Worm (Caenorhabditis elegans) whole organism, L4 larva: ENCODE results near the gene oac-54.

ENCODE experiments used
- Y75B8A.6 ChIP-seq: fragments of 200-800 bp; sonication (Bioruptor generic); IDR thresholded peaks from 2 replicates; pipeline ENCODE4 v1.3.6; 2022; ENCODE audit warnings: missing genetic modification reagents, missing genetic modification characterization, missing compliant biosample characterization
- aha-1 ChIP-seq: fragments of 150-350 bp; peaks from one replicate; lab custom pipeline; 2014; ENCODE audit warnings: missing biosample characterization, missing genetic modification characterization
- ama-1 ChIP-seq: fragments of 150-350 bp; optimal IDR thresholded peaks from 2 replicates; lab custom pipeline; 2014; ENCODE audit warnings: inconsistent platforms, mixed read lengths
- attf-4 ChIP-seq: sonication (generic microtip); optimal IDR thresholded peaks from 3 replicates; lab custom pipeline; 2017; ENCODE audit warnings: missing biosample characterization, missing genetic modification characterization
- ceh-32 ChIP-seq: sonication (generic microtip); optimal IDR thresholded peaks from 2 replicates; lab custom pipeline; 2016; ENCODE audit warnings: mild to moderate bottlenecking, missing genetic modification characterization, missing compliant biosample characterization; ENCODE audit not compliant: poor library complexity
- ces-1 ChIP-seq: fragments of 150-350 bp; sonication (generic microtip); optimal IDR thresholded peaks from 4 replicates; lab custom pipeline; 2014; ENCODE audit warnings: missing biosample characterization, missing genetic modification reagents, missing genetic modification characterization
- daf-8 ChIP-seq: fragments of 200-800 bp; sonication (Bioruptor generic); IDR thresholded peaks from 2 replicates; pipeline ENCODE4 v1.3.6; 2022; ENCODE audit warnings: missing genetic modification characterization, missing compliant biosample characterization
- dmd-6 ChIP-seq: fragments of 200-800 bp; sonication (Bioruptor generic); IDR thresholded peaks from 2 replicates; pipeline ENCODE4 v1.3.6; 2022; ENCODE audit warnings: missing genetic modification reagents, missing genetic modification characterization, missing compliant biosample characterization
- dpl-1 ChIP-seq: fragments of 150-350 bp; optimal IDR thresholded peaks from 2 replicates; lab custom pipeline; 2014; ENCODE audit warnings: missing biosample characterization, missing genetic modification reagents, missing genetic modification characterization
- dve-1 ChIP-seq: sonication (generic microtip); optimal IDR thresholded peaks from 2 replicates; lab custom pipeline; 2017; ENCODE audit warnings: antibody characterized with exemption, mild to moderate bottlenecking, missing genetic modification characterization, missing compliant biosample characterization; ENCODE audit not compliant: insufficient read depth
- gei-8 ChIP-seq: fragments of 200-800 bp; sonication (Bioruptor generic); optimal IDR thresholded peaks from 2 replicates; lab custom pipeline; 2018; ENCODE audit warnings: mild to moderate bottlenecking, missing genetic modification characterization, missing compliant biosample characterization
- hif-1 ChIP-seq, 2 experiments: sonication (generic microtip); optimal IDR thresholded peaks; 2 replicates each; lab custom pipeline; 2016 to 2017; ENCODE audit warnings: missing compliant biosample characterization in 2 of 2, missing genetic modification characterization in 2 of 2, missing genetic modification reagents in 2 of 2, missing genotype in 2 of 2, mild to moderate bottlenecking in 1 of 2
- hlh-11 ChIP-seq: fragments of 200-800 bp; sonication (Bioruptor generic); optimal IDR thresholded peaks from 2 replicates; lab custom pipeline; 2018; ENCODE audit warnings: mild to moderate bottlenecking, missing genetic modification characterization, missing compliant biosample characterization
- hlh-30 ChIP-seq: sonication (generic microtip); optimal IDR thresholded peaks from 2 replicates; lab custom pipeline; 2017; ENCODE audit warnings: antibody characterized with exemption, mild to moderate bottlenecking, missing genetic modification characterization, missing compliant biosample characterization; ENCODE audit not compliant: insufficient read depth
- hmg-1.1 ChIP-seq: fragments of 200-800 bp; sonication (Bioruptor generic); IDR thresholded peaks from 2 replicates; pipeline ENCODE4 v1.3.6; 2022; ENCODE audit warnings: missing genetic modification reagents, missing genetic modification characterization, missing compliant biosample characterization
- lim-7 ChIP-seq: fragments of 200-800 bp; sonication (Bioruptor generic); IDR thresholded peaks from 2 replicates; pipeline ENCODE4 v1.3.6; 2022; ENCODE audit warnings: missing genetic modification characterization, missing compliant biosample characterization
- lin-13 ChIP-seq: fragments of 150-350 bp; optimal IDR thresholded peaks from 2 replicates; lab custom pipeline; 2014; ENCODE audit warnings: missing biosample characterization, missing genetic modification reagents, missing genetic modification characterization
- lin-15B ChIP-seq: fragments of 150-350 bp; sonication (generic microtip); optimal IDR thresholded peaks from 3 replicates; lab custom pipeline; 2014; ENCODE audit warnings: missing biosample characterization, missing genetic modification characterization
- nhr-11 ChIP-seq: fragments of 150-350 bp; optimal IDR thresholded peaks from 2 replicates; lab custom pipeline; 2014; ENCODE audit warnings: missing biosample characterization, missing genetic modification characterization
- nhr-28 ChIP-seq: fragments of 150-350 bp; optimal IDR thresholded peaks from 2 replicates; lab custom pipeline; 2014; ENCODE audit warnings: missing biosample characterization, missing genetic modification characterization
- nhr-42 ChIP-seq: fragments of 200-800 bp; sonication (Bioruptor generic); IDR thresholded peaks from 2 replicates; pipeline ENCODE4 v1.3.6; 2022; ENCODE audit warnings: missing genetic modification characterization, missing compliant biosample characterization
- nhr-48 ChIP-seq: sonication (generic microtip); optimal IDR thresholded peaks from 2 replicates; lab custom pipeline; 2016; ENCODE audit warnings: mild to moderate bottlenecking, missing genetic modification characterization, missing compliant biosample characterization
- nhr-6 ChIP-seq: fragments of 150-350 bp; optimal IDR thresholded peaks from 2 replicates; lab custom pipeline; 2014; ENCODE audit warnings: missing biosample characterization, missing genetic modification characterization
- nhr-77 ChIP-seq: fragments of 150-350 bp; optimal IDR thresholded peaks from 2 replicates; lab custom pipeline; 2014; ENCODE audit warnings: missing biosample characterization, missing genetic modification characterization
- rbr-2 ChIP-seq: sonication (generic microtip); optimal IDR thresholded peaks from 2 replicates; lab custom pipeline; 2016; ENCODE audit warnings: missing genotype, missing genetic modification characterization, missing compliant biosample characterization
- saeg-2 ChIP-seq: fragments of 200-800 bp; sonication (Bioruptor generic); IDR thresholded peaks from 2 replicates; pipeline ENCODE4 v1.3.6; 2022; ENCODE audit warnings: missing genetic modification reagents, missing genetic modification characterization, missing compliant biosample characterization
- sdz-12 ChIP-seq: fragments of 200-800 bp; sonication (Bioruptor generic); optimal IDR thresholded peaks from 2 replicates; lab custom pipeline; 2018; ENCODE audit warnings: mild to moderate bottlenecking, missing genetic modification characterization, missing compliant biosample characterization
- skn-1 ChIP-seq: fragments of 150-350 bp; optimal IDR thresholded peaks from 2 replicates; lab custom pipeline; 2014; ENCODE audit warnings: missing biosample characterization, missing genetic modification characterization
- snpc-4 ChIP-seq: fragments of 150-350 bp; optimal IDR thresholded peaks from 2 replicates; lab custom pipeline; 2014; ENCODE audit warnings: missing biosample characterization, missing genetic modification characterization
- spr-1 ChIP-seq: sonication (generic microtip); optimal IDR thresholded peaks from 2 replicates; lab custom pipeline; 2016; ENCODE audit warnings: mild to moderate bottlenecking, missing genetic modification characterization, missing compliant biosample characterization
- spr-3 ChIP-seq: fragments of 200-800 bp; sonication (Bioruptor generic); optimal IDR thresholded peaks from 2 replicates; lab custom pipeline; 2018; ENCODE audit warnings: mild to moderate bottlenecking, missing genetic modification characterization, missing compliant biosample characterization
- tag-97 ChIP-seq: fragments of 200-800 bp; sonication (Bioruptor generic); IDR thresholded peaks from 2 replicates; pipeline ENCODE4 v1.3.6; 2022; ENCODE audit warnings: missing genetic modification characterization, missing compliant biosample characterization
- tra-1 ChIP-seq: fragments of 200-800 bp; sonication (Bioruptor generic); IDR thresholded peaks from 2 replicates; pipeline ENCODE4 v1.3.6; 2022; ENCODE audit warnings: missing genetic modification reagents, missing genetic modification characterization, missing compliant biosample characterization
- unc-130 ChIP-seq: sonication (generic microtip); optimal IDR thresholded peaks from 2 replicates; lab custom pipeline; 2016; ENCODE audit warnings: missing genetic modification reagents, missing genetic modification characterization, missing compliant biosample characterization
- zfp-2 ChIP-seq: sonication (generic microtip); optimal IDR thresholded peaks from 2 replicates; lab custom pipeline; 2016; ENCODE audit warnings: mild to moderate bottlenecking, missing genetic modification characterization, missing compliant biosample characterization
- zfp-3 ChIP-seq: fragments of 200-800 bp; sonication (Bioruptor generic); conservative IDR thresholded peaks from 2 replicates; pipeline ENCODE4 v1.3.6; 2022; ENCODE audit warnings: missing genetic modification reagents, missing genetic modification characterization, missing compliant biosample characterization
- zip-2 ChIP-seq: fragments of 150-350 bp; optimal IDR thresholded peaks from 2 replicates; lab custom pipeline; 2014; ENCODE audit warnings: missing biosample characterization, missing genetic modification characterization

Gene oac-54

ce11 chrII:9145961-9146360 is 11.9 kb upstream of the oac-54 start, which contains the start of gene W07A12.4:
W07A12.4 (plus strand) TSS chrII:9146261.
- no peak for TF ChIP-seq gei-8 (GFP tag; lab: Kevin White, UChicago)
- TF ChIP-seq Y75B8A.6 (GFP tag; lab: Robert Waterston, UW): no peak
- no peak for TF ChIP-seq snpc-4 (tag; lab: Kevin White, UChicago)
- TF ChIP-seq aha-1: peak; percentile 41
- no peak for TF ChIP-seq ceh-32 (tag; lab: Kevin White, UChicago)

ce11 chrII:9148079-9148478 is 9.8 kb upstream of the oac-54 start:
- TF ChIP-seq skn-1 (tag; lab: Kevin White, UChicago) (no peak), zfp-3 (GFP tag; lab: Robert Waterston, UW) (no peak), hmg-1.1 (GFP tag; lab: Robert Waterston, UW) (no peak), nhr-77 (tag; lab: Kevin White, UChicago) (no peak), lin-13 (GFP tag; lab: Kevin White, UChicago) (no peak), attf-4 (tag; lab: Kevin White, UChicago) (no peak)

- TF ChIP-seq unc-130 (GFP tag; lab: Kevin White, UChicago): no peak
- TF ChIP-seq spr-3: no peak
- no peak for TF ChIP-seq Y75B8A.6 (GFP tag; lab: Robert Waterston, UW)
- no peak for TF ChIP-seq saeg-2 (GFP tag; lab: Robert Waterston, UW)
- no peak for TF ChIP-seq sdz-12 (GFP tag; lab: Kevin White, UChicago)
- no peak for TF ChIP-seq ama-1 (lab: Kevin White, UChicago)
- TF ChIP-seq dmd-6 (GFP tag; lab: Robert Waterston, UW): no peak
- TF ChIP-seq nhr-11 (tag; lab: Kevin White, UChicago): no peak
- TF ChIP-seq ces-1: no peak
- TF ChIP-seq spr-1 (tag; lab: Kevin White, UChicago): no peak
- TF ChIP-seq nhr-42: no peak
- no peak for TF ChIP-seq nhr-77 (tag; lab: Kevin White, UChicago)
- TF ChIP-seq, all 104 proteins: peak for 0
Observed at ce11 chrII:9152231-9152630, 5.7 kb upstream of the oac-54 start, which contains the start of gene col-78. col-78 (plus strand) TSS chrII:9152531.

- no peak for TF ChIP-seq lim-7 (GFP tag; lab: Robert Waterston, UW)
- TF ChIP-seq hif-1 (tag; optimal IDR thresholded peaks at IDR 0.05; lab: Kevin White, UChicago): peak; percentile 87 to 89
- no peak for TF ChIP-seq nhr-6 (tag; lab: Kevin White, UChicago)
- TF ChIP-seq lin-15B (tag; lab: Kevin White, UChicago): no peak
- peak; percentile 96 for TF ChIP-seq aha-1
Observed at ce11 chrII:9154339-9154738, 3.6 kb upstream of the oac-54 start.

- TF ChIP-seq rbr-2 (no peak), hlh-11 (tag; lab: Kevin White, UChicago) (peak; percentile 8), zip-2 (tag; lab: Kevin White, UChicago) (no peak), dve-1 (tag; lab: Kevin White, UChicago) (peak; percentile 50), daf-8 (no peak), hif-1 (tag; optimal IDR thresholded peaks at IDR 0.05; lab: Kevin White, UChicago) (peak; percentile 97 to 98), tag-97 (no peak), nhr-28 (tag; lab: Kevin White, UChicago) (peak; percentile 85), tra-1 (GFP tag; lab: Robert Waterston, UW) (no peak), dpl-1 (GFP tag; lab: Kevin White, UChicago) (no peak), zfp-2 (tag; lab: Kevin White, UChicago) (no peak), aha-1 (peak; percentile 63), nhr-48 (tag; lab: Kevin White, UChicago) (peak; percentile 1), hlh-30 (tag; lab: Kevin White, UChicago) (peak; percentile 76), dmd-6 (GFP tag; lab: Robert Waterston, UW) (peak; percentile 68)
Observed at ce11 chrII:9156277-9156676, 1.6 kb upstream of the oac-54 start.
